Worm (Caenorhabditis elegans) whole organism, midembryonic: ENCODE measurements around the gene Y54G2A.44.
"Not testable (repeated sequence)": the region's sequence is repeated elsewhere in the genome, so short reads cannot be mapped to it uniquely, and the experiment has no call there.

ENCODE experiments used
- T22C8.4 ChIP-seq: fragments of 200-800 bp; sonication (Bioruptor generic); IDR thresholded peaks from 2 replicates; pipeline ENCODE4 v1.3.6; 2022; ENCODE audit warnings: missing genetic modification characterization, missing compliant biosample characterization
- cog-1 ChIP-seq: sonication (generic microtip); optimal IDR thresholded peaks from 2 replicates; lab custom pipeline; 2016; ENCODE audit warnings: missing genetic modification characterization, missing compliant biosample characterization
- flt-1 ChIP-seq: fragments of 200-800 bp; sonication (Bioruptor generic); IDR thresholded peaks from 2 replicates; pipeline ENCODE4 v1.3.6; 2022; ENCODE audit warnings: missing genetic modification characterization, missing compliant biosample characterization
- klf-2 ChIP-seq: fragments of 200-800 bp; sonication (Bioruptor generic); conservative IDR thresholded peaks from 2 replicates; pipeline ENCODE4 v1.3.6; 2022; ENCODE audit warnings: missing genetic modification reagents, missing genetic modification characterization, missing compliant biosample characterization
- med-1 ChIP-seq: sonication (generic microtip); optimal IDR thresholded peaks from 2 replicates; lab custom pipeline; 2017; ENCODE audit warnings: missing genetic modification characterization, mild to moderate bottlenecking, missing compliant biosample characterization, antibody characterized with exemption, missing genetic modification reagents; ENCODE audit not compliant: insufficient read depth
- ref-1 ChIP-seq: fragments of 200-800 bp; sonication (Bioruptor generic); conservative IDR thresholded peaks from 2 replicates; pipeline ENCODE4 v1.3.6; 2022; ENCODE audit warnings: missing genetic modification reagents, missing genetic modification characterization, missing compliant biosample characterization
- tab-1 ChIP-seq: fragments of 200-800 bp; sonication (Bioruptor generic); IDR thresholded peaks from 2 replicates; pipeline ENCODE4 v1.3.6; 2022; ENCODE audit warnings: missing genetic modification characterization, missing compliant biosample characterization
- ztf-23 ChIP-seq: fragments of 200-800 bp; sonication (Bioruptor generic); IDR thresholded peaks from 2 replicates; pipeline ENCODE4 v1.3.6; 2022; ENCODE audit warnings: missing genetic modification reagents, missing genetic modification characterization, missing compliant biosample characterization
- ztf-29 ChIP-seq: fragments of 200-800 bp; sonication (Bioruptor generic); IDR thresholded peaks from 2 replicates; pipeline ENCODE4 v1.3.6; 2022; ENCODE audit warnings: missing genetic modification reagents, missing genetic modification characterization, missing compliant biosample characterization

Gene Y54G2A.44

ce11 chrIV:2801558-2801957 is at the start of gene Y54G2A.44:
TSS of gene Y54G2A.44 (plus strand) at chrIV:2801858.
- not testable (repeated sequence) for TF ChIP-seq med-1; ztf-29 (GFP tag; lab: Robert Waterston, UW); ref-1 (GFP tag; lab: Robert Waterston, UW)

ce11 chrIV:2753541-2753940 is 48.1 kb upstream of the Y54G2A.44 start:
- TF ChIP-seq flt-1 (GFP tag; lab: Robert Waterston, UW) (no peak), klf-2 (GFP tag; lab: Robert Waterston, UW) (no peak), ref-1 (GFP tag; lab: Robert Waterston, UW) (no peak), ztf-29 (GFP tag; lab: Robert Waterston, UW) (no peak), T22C8.4 (GFP tag; lab: Robert Waterston, UW) (no peak), cog-1 (tag; lab: Kevin White, UChicago) (no peak), tab-1 (GFP tag; lab: Robert Waterston, UW) (no peak), med-1 (no peak), ztf-23 (no peak)

ce11 chrIV:2756073-2756472 is 45.6 kb upstream of the Y54G2A.44 start:
- TF ChIP-seq flt-1 (GFP tag; lab: Robert Waterston, UW), result peak; percentile 71

- TF ChIP-seq flt-1 (GFP tag; lab: Robert Waterston, UW), result no peak
- TF ChIP-seq med-1, result no peak
- no peak for TF ChIP-seq T22C8.4 (GFP tag; lab: Robert Waterston, UW)
- TF ChIP-seq tab-1 (GFP tag; lab: Robert Waterston, UW), result no peak
- no peak for TF ChIP-seq ztf-23
- TF ChIP-seq ref-1 (GFP tag; lab: Robert Waterston, UW), result no peak
Observed at ce11 chrIV:2758079-2758478, 43.6 kb upstream of the Y54G2A.44 start.

- TF ChIP-seq med-1, result no peak
- TF ChIP-seq ztf-29 (GFP tag; lab: Robert Waterston, UW), result no peak
- no peak for TF ChIP-seq ztf-23
- no peak for TF ChIP-seq ref-1 (GFP tag; lab: Robert Waterston, UW)
- no peak for TF ChIP-seq flt-1 (GFP tag; lab: Robert Waterston, UW)
- no peak for TF ChIP-seq klf-2 (GFP tag; lab: Robert Waterston, UW)
- no peak for TF ChIP-seq cog-1 (tag; lab: Kevin White, UChicago)
- no peak for TF ChIP-seq T22C8.4 (GFP tag; lab: Robert Waterston, UW)
- no peak for TF ChIP-seq tab-1 (GFP tag; lab: Robert Waterston, UW)
Observed at ce11 chrIV:2759163-2759562, 42.5 kb upstream of the Y54G2A.44 start, which contains the start of gene Y54G2A.38. TSS of gene Y54G2A.38 (plus strand) at chrIV:2759463.

ce11 chrIV:2761477-2761876 is 40.2 kb upstream of the Y54G2A.44 start:
- TF ChIP-seq med-1 (no peak), flt-1 (GFP tag; lab: Robert Waterston, UW) (no peak), ztf-23 (no peak), tab-1 (GFP tag; lab: Robert Waterston, UW) (no peak), cog-1 (tag; lab: Kevin White, UChicago) (no peak), ref-1 (GFP tag; lab: Robert Waterston, UW) (no peak), klf-2 (GFP tag; lab: Robert Waterston, UW) (no peak), ztf-29 (GFP tag; lab: Robert Waterston, UW) (no peak), T22C8.4 (GFP tag; lab: Robert Waterston, UW) (no peak)

- TF ChIP-seq klf-2 (GFP tag; lab: Robert Waterston, UW) (no peak), T22C8.4 (GFP tag; lab: Robert Waterston, UW) (no peak), tab-1 (GFP tag; lab: Robert Waterston, UW) (no peak), ref-1 (GFP tag; lab: Robert Waterston, UW) (no peak), cog-1 (tag; lab: Kevin White, UChicago) (no peak), med-1 (no peak), flt-1 (GFP tag; lab: Robert Waterston, UW) (no peak), ztf-29 (GFP tag; lab: Robert Waterston, UW) (no peak), ztf-23 (no peak)
Observed at ce11 chrIV:2762380-2762779, 39.3 kb upstream of the Y54G2A.44 start, which contains the start of gene Y54G2A.77. TSS of gene Y54G2A.77 (plus strand) at chrIV:2762680.

ce11 chrIV:2764160-2764559 is 37.5 kb upstream of the Y54G2A.44 start:
- TF ChIP-seq ref-1 (GFP tag; lab: Robert Waterston, UW) (no peak), ztf-23 (no peak), ztf-29 (GFP tag; lab: Robert Waterston, UW) (no peak), klf-2 (GFP tag; lab: Robert Waterston, UW) (no peak), tab-1 (GFP tag; lab: Robert Waterston, UW) (no peak), cog-1 (tag; lab: Kevin White, UChicago) (no peak), T22C8.4 (GFP tag; lab: Robert Waterston, UW) (no peak), med-1 (no peak), flt-1 (GFP tag; lab: Robert Waterston, UW) (no peak)

ce11 chrIV:2765048-2765708 is 36.5 kb upstream of the Y54G2A.44 start:
- TF ChIP-seq T22C8.4 (GFP tag; lab: Robert Waterston, UW) (no peak), cog-1 (tag; lab: Kevin White, UChicago) (no peak), ztf-29 (GFP tag; lab: Robert Waterston, UW) (no peak), med-1 (no peak), flt-1 (GFP tag; lab: Robert Waterston, UW) (no peak), tab-1 (GFP tag; lab: Robert Waterston, UW) (no peak), ztf-23 (no peak), ref-1 (GFP tag; lab: Robert Waterston, UW) (no peak), klf-2 (GFP tag; lab: Robert Waterston, UW) (no peak)

- TF ChIP-seq cog-1 (tag; lab: Kevin White, UChicago) (no peak), T22C8.4 (GFP tag; lab: Robert Waterston, UW) (no peak), flt-1 (GFP tag; lab: Robert Waterston, UW) (no peak), med-1 (no peak), tab-1 (GFP tag; lab: Robert Waterston, UW) (no peak), ref-1 (GFP tag; lab: Robert Waterston, UW) (no peak), ztf-29 (GFP tag; lab: Robert Waterston, UW) (no peak), klf-2 (GFP tag; lab: Robert Waterston, UW) (no peak), ztf-23 (no peak)
Observed at ce11 chrIV:2770067-2770466, 31.6 kb upstream of the Y54G2A.44 start.
